Fruit fly (Drosophila melanogaster) Kc167 (cell line): ENCODE data around the gene sd.

Source experiments
- Sin3A ChIP-seq: fragments of >200 bp; optimal IDR thresholded peaks from 2 replicates; lab custom pipeline; 2018; ENCODE audit warnings: missing external identifiers
- insv ChIP-seq: fragments of >200 bp; optimal IDR thresholded peaks from 3 replicates; lab custom pipeline; 2018; ENCODE audit warnings: missing external identifiers
- ttk ChIP-seq: sonication (Bioruptor generic); optimal IDR thresholded peaks from 2 replicates; lab custom pipeline; 2017; ENCODE audit warnings: missing external identifiers

DNA sequence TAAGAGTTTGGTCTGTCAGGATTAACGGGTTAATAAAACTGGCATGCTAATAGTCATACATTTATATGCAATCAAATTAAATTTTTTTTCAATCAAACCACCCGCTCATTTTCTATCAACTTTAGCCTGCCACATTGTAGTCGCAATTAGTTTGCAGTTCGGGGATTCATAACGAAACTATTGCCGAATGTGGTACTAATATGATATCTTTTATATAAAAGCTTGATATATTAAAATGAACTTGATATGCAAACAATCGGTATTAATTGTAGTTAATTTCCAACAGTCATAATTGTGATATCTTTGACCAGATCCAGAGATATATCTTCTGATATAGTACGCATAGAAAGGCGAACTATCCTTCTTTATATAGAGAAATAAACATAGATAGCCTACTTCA, 61.9 kb downstream of the sd start:
- no peak for TF ChIP-seq ttk (lab: Kevin White, UChicago)
- no peak for TF ChIP-seq Sin3A (lab: Kevin White, UChicago)
- TF ChIP-seq insv (lab: Kevin White, UChicago), result no peak
